Worm (Caenorhabditis elegans): ENCODE data around the gene cutl-4.

DNA sequence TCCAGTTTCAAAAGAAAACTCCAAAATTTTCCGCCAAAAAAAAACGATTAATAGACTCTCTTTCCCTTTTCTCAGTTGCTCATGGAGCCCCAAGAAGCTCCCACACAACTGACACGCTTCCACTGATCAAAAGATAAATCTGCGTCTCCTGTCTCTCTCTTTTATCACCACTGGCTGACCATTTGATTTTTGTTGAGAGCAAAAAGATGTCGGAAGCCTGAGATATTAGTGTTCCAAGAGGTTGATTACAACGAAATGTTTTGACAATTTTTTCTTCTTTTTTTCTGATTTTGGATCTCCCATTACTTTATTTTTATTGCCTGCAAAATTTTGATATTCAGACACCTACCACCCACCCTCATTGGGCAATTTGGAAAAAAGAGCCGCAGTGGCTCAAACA lies 7.2 kb downstream of the cutl-4 start, which contains the start of gene twk-42:
- no peak for TF ChIP-seq egl-27 (tag; optimal IDR thresholded peaks at IDR 0.05)
- TF ChIP-seq sem-4 (tag; optimal IDR thresholded peaks at IDR 0.05): no peak
- TF ChIP-seq lin-13 (GFP tag; optimal IDR thresholded peaks at IDR 0.05): no peak
- TF ChIP-seq ztf-11 (tag; optimal IDR thresholded peaks at IDR 0.05): no peak
- TF ChIP-seq elt-1 (tag; optimal IDR thresholded peaks at IDR 0.05): no peak
- TF ChIP-seq elt-3 (tag; optimal IDR thresholded peaks at IDR 0.05): no peak
- no peak for TF ChIP-seq mbf-1 (tag; optimal IDR thresholded peaks at IDR 0.05)
- no peak for TF ChIP-seq unc-39 (tag; optimal IDR thresholded peaks at IDR 0.05)
- no peak for TF ChIP-seq ama-1 (optimal IDR thresholded peaks at IDR 0.05)
- no peak for TF ChIP-seq nhr-12 (tag; optimal IDR thresholded peaks at IDR 0.05)
- TF ChIP-seq nhr-11 (tag; optimal IDR thresholded peaks at IDR 0.05): no peak
- TF ChIP-seq nhr-21 (tag; optimal IDR thresholded peaks at IDR 0.05): no peak
- TF ChIP-seq skn-1 (tag; optimal IDR thresholded peaks at IDR 0.05): no peak
- no peak for TF ChIP-seq ztf-1 (GFP tag; conservative IDR thresholded peaks at IDR 0.05)

Measured in whole organism, L2 larva.